Fruit fly (Drosophila melanogaster) whole organism, larva: ENCODE data around the gene Ccn.

Experiments used
- noc ChIP-seq: fragments of 200-800 bp; sonication (Bioruptor generic); optimal IDR thresholded peaks from 3 replicates; lab custom pipeline; 2019; ENCODE audit warnings: missing biosample characterization, mild to moderate bottlenecking, missing genetic modification characterization, moderate library complexity

The Ccn gene

dm6 chr3L:17750488-17750887, 60.7 kb downstream of the Ccn start, which contains the start of gene Adgf-B:
Gene Adgf-B, minus strand, starts transcription at chr3L:17750588.
- no peak for TF ChIP-seq noc (tag; lab: Kevin White, UChicago)

- TF ChIP-seq noc (tag; lab: Kevin White, UChicago), result peak; percentile 72
Measured at dm6 chr3L:17754285-17754684, 64.5 kb downstream of the Ccn start.

DNA sequence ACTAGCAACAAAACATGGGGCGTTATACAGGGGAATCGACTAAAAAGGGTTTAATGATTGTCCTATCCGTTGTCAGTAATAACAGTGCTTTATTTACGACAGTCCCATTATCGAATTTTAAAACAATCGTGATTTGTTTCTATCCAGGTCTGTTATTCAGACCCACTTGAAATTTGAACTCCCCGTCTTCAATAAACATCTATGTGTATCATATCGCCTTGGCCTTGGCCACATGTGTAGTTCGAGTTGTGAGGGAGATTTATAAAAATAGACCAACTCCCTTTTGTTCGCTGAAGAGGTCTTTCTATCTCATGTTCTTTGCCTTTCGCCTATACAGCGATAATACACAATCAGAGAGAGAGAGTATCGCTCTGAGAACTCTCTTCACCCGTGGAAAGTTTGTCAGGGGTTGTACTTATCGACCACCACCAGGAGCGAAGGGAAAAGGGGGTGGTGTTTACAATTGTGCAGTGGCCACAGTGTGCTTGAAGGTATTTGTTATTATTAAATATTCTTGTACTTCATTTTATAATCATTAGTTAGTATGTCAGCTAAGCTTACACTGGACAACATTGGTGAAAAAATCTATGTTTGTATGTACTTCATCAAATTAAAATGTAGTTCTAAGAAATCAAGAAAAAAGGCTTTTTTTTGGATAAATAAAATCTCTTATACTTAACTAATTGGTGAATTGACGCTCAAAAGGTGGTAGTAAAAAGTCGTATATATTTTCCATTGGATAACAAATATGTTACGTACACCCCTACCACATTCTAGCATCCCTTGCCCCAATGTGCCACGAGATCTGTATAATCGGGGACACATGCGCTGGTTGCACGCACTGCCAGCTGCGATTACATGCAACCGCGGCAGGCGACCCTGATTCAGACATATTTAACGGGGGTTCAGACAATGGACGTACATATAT, 67.6 kb downstream of the Ccn start:
- TF ChIP-seq noc (tag; lab: Kevin White, UChicago), result no peak

DNA sequence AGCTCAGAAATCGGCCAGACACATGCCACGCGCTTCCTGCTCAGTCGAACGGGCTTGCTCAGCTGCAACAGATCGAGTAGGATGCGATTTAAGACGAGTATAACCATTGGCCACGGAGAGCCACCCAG, 68.1 kb downstream of the Ccn start, which contains the start of gene CG32182:
TSS of gene CG32182 (plus strand) at position 29 of the 128 bp plus-strand sequence.
- TF ChIP-seq noc (tag; lab: Kevin White, UChicago), result no peak

dm6 chr3L:17759072-17759747, 69.4 kb downstream of the Ccn start, which contains the start of gene CG32181:
Gene CG32181, plus strand, starts transcription at chr3L:17759697.
- no peak for TF ChIP-seq noc (tag; lab: Kevin White, UChicago)

- TF ChIP-seq noc (tag; lab: Kevin White, UChicago), result no peak
Measured at dm6 chr3L:17763987-17764386, 74.2 kb downstream of the Ccn start, which contains the start of the genes Adgf-A and Adgf-A2. Gene Adgf-A, minus strand, starts transcription at chr3L:17764158. Gene Adgf-A2, minus strand, starts transcription at chr3L:17764158.

- TF ChIP-seq noc (tag; lab: Kevin White, UChicago), result no peak
Measured at dm6 chr3L:17791067-17791466, 101.3 kb downstream of the Ccn start.

DNA sequence AAGACGTTTGTCGTGTGGAACGTTAAGA, 101.5 kb downstream of the Ccn start, which contains the start of gene CG42815:
TSS of gene CG42815 (minus strand) at position 20 of the 28 bp plus-strand sequence.
- no peak for TF ChIP-seq noc (tag; lab: Kevin White, UChicago)

dm6 chr3L:17791495-17791894, 101.7 kb downstream of the Ccn start:
- TF ChIP-seq noc (tag; lab: Kevin White, UChicago), result no peak

- TF ChIP-seq noc (tag; lab: Kevin White, UChicago), result no peak
Measured at dm6 chr3L:17797494-17797893, 107.7 kb downstream of the Ccn start, which contains the start of gene CG42816. Gene CG42816, minus strand, starts transcription at chr3L:17797594.
